Worm (Caenorhabditis elegans) whole organism, young adult: ENCODE measurements around the gene srg-36.

Experiments used
- F23B12.7 ChIP-seq: sonication (generic microtip); optimal IDR thresholded peaks from 2 replicates; lab custom pipeline; 2017; ENCODE audit warnings: missing genetic modification characterization, mild to moderate bottlenecking, missing compliant biosample characterization, antibody characterized with exemption, moderate library complexity; ENCODE audit not compliant: insufficient read depth
- F52B5.7 ChIP-seq: sonication (generic microtip); optimal IDR thresholded peaks from 2 replicates; lab custom pipeline; 2016; ENCODE audit warnings: mild to moderate bottlenecking, missing genetic modification characterization, missing compliant biosample characterization
- F57A8.1 ChIP-seq: fragments of 200-800 bp; sonication (Bioruptor generic); optimal IDR thresholded peaks from 2 replicates; lab custom pipeline; 2018; ENCODE audit warnings: mild to moderate bottlenecking, missing genetic modification characterization, moderate library complexity, missing compliant biosample characterization
- ama-1 ChIP-seq, 3 experiments: fragments of 150-350 bp in 1 of 3; sonication (generic microtip) in 2 of 3; optimal IDR thresholded peaks; 2 replicates each; lab custom pipeline; 2014 to 2018; ENCODE audit warnings: missing biosample characterization in 2 of 3, missing genetic modification characterization in 2 of 3, missing genetic modification reagents in 2 of 3
- dox-1 ChIP-seq: fragments of 200-800 bp; sonication (Bioruptor generic); IDR thresholded peaks from 2 replicates; pipeline ENCODE4 v1.3.6; 2022; ENCODE audit warnings: missing genetic modification reagents, missing genetic modification characterization, missing compliant biosample characterization
- hsf-1 ChIP-seq: fragments of 200-800 bp; sonication (Bioruptor generic); IDR thresholded peaks from 2 replicates; pipeline ENCODE4 v1.3.6; 2022; ENCODE audit warnings: missing genetic modification reagents, missing genetic modification characterization, missing compliant biosample characterization
- lir-1 ChIP-seq: fragments of 200-800 bp; sonication (Bioruptor generic); conservative IDR thresholded peaks from 2 replicates; pipeline ENCODE4 v1.3.6; 2022; ENCODE audit warnings: missing genetic modification reagents, missing genetic modification characterization, missing compliant biosample characterization
- mel-28 ChIP-seq: sonication (generic microtip); optimal IDR thresholded peaks from 2 replicates; lab custom pipeline; 2016; ENCODE audit warnings: borderline replicate concordance, mild to moderate bottlenecking, missing genetic modification characterization, missing compliant biosample characterization
- nhr-120 ChIP-seq: fragments of 200-800 bp; sonication (Bioruptor generic); IDR thresholded peaks from 2 replicates; pipeline ENCODE4 v1.3.6; 2022; ENCODE audit warnings: missing genetic modification characterization, missing compliant biosample characterization
- nhr-80 ChIP-seq: sonication (generic microtip); optimal IDR thresholded peaks from 2 replicates; lab custom pipeline; 2016; ENCODE audit warnings: missing genetic modification characterization, missing compliant biosample characterization
- pha-4 ChIP-seq: fragments of 150-350 bp; sonication (generic microtip); optimal IDR thresholded peaks from 2 replicates; lab custom pipeline; 2014; ENCODE audit warnings: missing biosample characterization, missing genetic modification reagents, missing genetic modification characterization
- rcor-1 ChIP-seq: fragments of 200-800 bp; sonication (Bioruptor generic); IDR thresholded peaks from 2 replicates; pipeline ENCODE4 v1.3.6; 2022; ENCODE audit warnings: missing genetic modification reagents, missing genetic modification characterization, missing compliant biosample characterization
- zim-3 ChIP-seq: sonication (generic microtip); optimal IDR thresholded peaks from 2 replicates; lab custom pipeline; 2017; ENCODE audit warnings: mild to moderate bottlenecking, missing genetic modification characterization, moderate library complexity, missing compliant biosample characterization

DNA sequence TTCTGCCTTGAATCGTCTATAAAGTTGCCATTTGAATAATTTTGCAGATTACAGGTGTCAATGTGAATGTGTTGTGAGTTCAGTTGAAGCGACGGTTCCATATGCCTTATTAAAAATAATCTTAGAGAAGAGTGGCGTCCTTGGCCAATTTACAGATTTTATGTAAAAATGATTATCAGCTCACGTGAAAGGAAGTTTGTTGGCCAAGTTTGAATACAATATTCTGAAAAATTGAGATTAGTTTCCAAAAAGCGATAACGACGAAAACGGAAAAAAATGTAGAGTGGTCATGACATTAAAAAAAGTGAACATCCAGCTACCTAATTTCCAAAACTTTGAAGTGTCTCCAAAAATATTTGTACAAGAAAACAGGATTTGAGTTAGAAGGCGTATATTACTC is 20.8 kb upstream of the srg-36 start, which contains the start of gene E02H4.5:
- no peak for TF ChIP-seq nhr-120 (GFP tag; lab: Robert Waterston, UW)
- no peak for TF ChIP-seq mel-28 (tag; lab: Kevin White, UChicago)
- TF ChIP-seq dox-1 (GFP tag; lab: Robert Waterston, UW) = no peak
- TF ChIP-seq lir-1 = no peak
- no peak for TF ChIP-seq rcor-1 (GFP tag; lab: Robert Waterston, UW)
- no peak for TF ChIP-seq F23B12.7 (tag; lab: Kevin White, UChicago)
- TF ChIP-seq pha-4 (tag; lab: Kevin White, UChicago) = no peak
- TF ChIP-seq F52B5.7 = no peak
- no peak for TF ChIP-seq F57A8.1
- TF ChIP-seq hsf-1 (GFP tag; lab: Robert Waterston, UW) = no peak
- TF ChIP-seq zim-3 (tag; lab: Kevin White, UChicago) = no peak
- no peak for TF ChIP-seq ama-1 (optimal IDR thresholded peaks at IDR 0.05; lab: Kevin White, UChicago)
- no peak for TF ChIP-seq ama-1 (GFP tag; optimal IDR thresholded peaks at IDR 0.05; lab: Kevin White, UChicago)
- no peak for TF ChIP-seq nhr-80 (tag; lab: Kevin White, UChicago)
